Worm (Caenorhabditis elegans) whole organism, early embryonic: ENCODE results near the gene srd-33.

Source experiments
- aly-1 ChIP-seq: sonication (generic microtip); optimal IDR thresholded peaks from 2 replicates; lab custom pipeline; 2016; ENCODE audit warnings: missing genetic modification characterization, missing compliant biosample characterization
- ceh-13 ChIP-seq: fragments of 200-800 bp; sonication (Bioruptor generic); optimal IDR thresholded peaks from 2 replicates; lab custom pipeline; 2018; ENCODE audit warnings: mild to moderate bottlenecking, missing genetic modification characterization, missing compliant biosample characterization
- pes-1 ChIP-seq: fragments of 200-800 bp; sonication (Bioruptor generic); IDR thresholded peaks from 2 replicates; pipeline ENCODE4 v1.3.6; 2022; ENCODE audit warnings: missing genetic modification reagents, missing genetic modification characterization, missing compliant biosample characterization
- tbx-37 ChIP-seq: fragments of 200-800 bp; sonication (Bioruptor generic); conservative IDR thresholded peaks from 2 replicates; pipeline ENCODE4 v1.3.6; 2022; ENCODE audit warnings: missing genetic modification reagents, missing genetic modification characterization, missing compliant biosample characterization

DNA sequence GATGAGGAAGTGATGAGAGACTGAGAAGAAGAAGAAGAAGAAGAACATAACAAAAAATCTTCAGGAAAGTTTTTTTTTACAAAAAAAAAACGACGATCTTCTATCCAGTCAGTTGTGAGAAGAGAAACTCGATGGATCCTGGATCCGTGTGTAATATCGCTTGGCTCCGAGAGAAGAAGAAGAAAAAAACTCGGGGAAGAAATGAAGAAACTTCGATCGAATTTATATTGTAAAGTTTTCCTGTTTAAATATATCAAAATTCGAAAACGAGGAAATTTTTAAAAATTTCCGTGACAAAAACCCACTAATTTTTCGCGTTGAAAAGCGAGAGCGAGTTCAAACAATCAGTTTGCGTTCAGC lies 48.8 kb upstream of the srd-33 start, which contains the start of gene adss-1:
- TF ChIP-seq ceh-13 (GFP tag; lab: Kevin White, UChicago), result no peak
- TF ChIP-seq aly-1 (tag; lab: Kevin White, UChicago), result no peak
- TF ChIP-seq tbx-37 (GFP tag; lab: Robert Waterston, UW), result no peak
- no peak for TF ChIP-seq pes-1 (GFP tag; lab: Robert Waterston, UW)
